Worm (Caenorhabditis elegans): ENCODE data around the gene K04C1.2.

The K04C1.2 gene

ce11 chrX:14238291-14238758 is at the start of gene K04C1.2:
Gene K04C1.2 (plus strand): TSS chrX:14238708.
- TF ChIP-seq nhr-85 (tag) (no peak), pqm-1 (tag; optimal IDR thresholded peaks at IDR 0.05) (no peak), unc-98 (GFP tag; IDR thresholded peaks at IDR 0.05) (no peak), pax-3 (tag; optimal IDR thresholded peaks at IDR 0.05) (no peak), nhr-47 (tag; optimal IDR thresholded peaks at IDR 0.05) (peak; percentile 6), skn-1 (tag; optimal IDR thresholded peaks at IDR 0.05) (no peak), blmp-1 (tag; optimal IDR thresholded peaks at IDR 0.05) (peak; percentile 20), rnt-1 (tag; optimal IDR thresholded peaks at IDR 0.05) (peak; percentile 52), snpc-4 (tag; optimal IDR thresholded peaks at IDR 0.05) (no peak), ama-1 (optimal IDR thresholded peaks at IDR 0.05) (no peak), tlp-1 (tag; optimal IDR thresholded peaks at IDR 0.05) (no peak), isw-1 (GFP tag; IDR thresholded peaks at IDR 0.05) (no peak), efl-1 (optimal IDR thresholded peaks at IDR 0.05) (peak; percentile 10 to 20), efl-1 (GFP tag; optimal IDR thresholded peaks at IDR 0.05 in 1 of 2) (peak in 1 of 2 experiments; percentile 33), sptf-1 (tag; optimal IDR thresholded peaks at IDR 0.05) (no peak), nhr-71 (tag; optimal IDR thresholded peaks at IDR 0.05) (peak; percentile 33), sox-4 (tag; optimal IDR thresholded peaks at IDR 0.05) (no peak), ces-1 (GFP tag; optimal IDR thresholded peaks at IDR 0.05) (no peak), nhr-20 (tag; optimal IDR thresholded peaks at IDR 0.05) (peak; percentile 24), ceh-82 (tag; optimal IDR thresholded peaks at IDR 0.05) (peak in 1 of 3 experiments; percentile 52), swsn-7 (tag; optimal IDR thresholded peaks at IDR 0.05) (peak; percentile 24), mdl-1 (tag; optimal IDR thresholded peaks at IDR 0.05) (peak in 1 of 2 experiments; percentile 22), lin-39 (tag; optimal IDR thresholded peaks at IDR 0.05) (no peak), lsy-2 (tag; optimal IDR thresholded peaks at IDR 0.05) (peak; percentile 36 to 38), xbp-1 (tag; optimal IDR thresholded peaks at IDR 0.05) (no peak), fkh-10 (GFP tag; optimal IDR thresholded peaks at IDR 0.05) (no peak), elt-3 (tag; optimal IDR thresholded peaks at IDR 0.05) (peak in 1 of 6 experiments; percentile 5), lin-14 (GFP tag; optimal IDR thresholded peaks at IDR 0.05) (peak; percentile 52), fos-1 (tag; optimal IDR thresholded peaks at IDR 0.05) (no peak), lin-35 (GFP tag; optimal IDR thresholded peaks at IDR 0.05) (peak; percentile 32 to 68), mep-1 (tag; optimal IDR thresholded peaks at IDR 0.05) (peak; percentile 38), aha-1 (tag; optimal IDR thresholded peaks at IDR 0.05) (no peak), ceh-90 (tag; optimal IDR thresholded peaks at IDR 0.05) (no peak), dpl-1 (GFP tag; optimal IDR thresholded peaks at IDR 0.05) (peak in 1 of 3 experiments; percentile 35), snu-23 (GFP tag; optimal IDR thresholded peaks at IDR 0.05) (peak; percentile 59), ceh-63 (GFP tag; optimal IDR thresholded peaks at IDR 0.05) (no peak), efl-3 (GFP tag; optimal IDR thresholded peaks at IDR 0.05) (no peak)

ce11 chrX:14194251-14194650 is 44.3 kb upstream of the K04C1.2 start:
- TF ChIP-seq pqm-1 (tag; optimal IDR thresholded peaks at IDR 0.05) (no peak), egl-13 (tag; optimal IDR thresholded peaks at IDR 0.05) (no peak), ztf-4 (tag; optimal IDR thresholded peaks at IDR 0.05) (no peak), efl-1 (optimal IDR thresholded peaks at IDR 0.05) (no peak), efl-1 (GFP tag; optimal IDR thresholded peaks at IDR 0.05 in 1 of 2) (no peak), lsy-2 (tag; optimal IDR thresholded peaks at IDR 0.05) (peak in 1 of 2 experiments; percentile 54), fkh-8 (tag; optimal IDR thresholded peaks at IDR 0.05) (no peak), isw-1 (GFP tag; IDR thresholded peaks at IDR 0.05) (no peak), jun-1 (tag; optimal IDR thresholded peaks at IDR 0.05) (no peak), alr-1 (tag; optimal IDR thresholded peaks at IDR 0.05; ENCODE audit: borderline replicate concordance) (no peak), lin-35 (GFP tag; optimal IDR thresholded peaks at IDR 0.05) (peak in 1 of 2 experiments; percentile 26), elt-2 (tag; optimal IDR thresholded peaks at IDR 0.05) (peak; percentile 84), pax-3 (tag; optimal IDR thresholded peaks at IDR 0.05) (no peak), unc-30 (tag; optimal IDR thresholded peaks at IDR 0.05) (no peak), aha-1 (tag; optimal IDR thresholded peaks at IDR 0.05) (no peak), xbp-1 (tag; optimal IDR thresholded peaks at IDR 0.05) (no peak), tlp-1 (tag; optimal IDR thresholded peaks at IDR 0.05) (no peak), sptf-1 (tag; optimal IDR thresholded peaks at IDR 0.05) (no peak), aly-2 (tag; optimal IDR thresholded peaks at IDR 0.05) (no peak), nhr-11 (tag; optimal IDR thresholded peaks at IDR 0.05) (no peak), lir-3 (tag; optimal IDR thresholded peaks at IDR 0.05; ENCODE audit: poor library complexity) (no peak), ama-1 (optimal IDR thresholded peaks at IDR 0.05) (no peak), ztf-11 (tag; optimal IDR thresholded peaks at IDR 0.05) (no peak), irx-1 (tag; optimal IDR thresholded peaks at IDR 0.05) (no peak), hlh-17 (GFP tag; optimal IDR thresholded peaks at IDR 0.05; ENCODE audit: borderline replicate concordance) (no peak)
